Fruit fly (Drosophila melanogaster) whole organism, embryonic: Measurements from ENCODE around the gene GAPcenA.

Experiments used
- Blimp-1 ChIP-seq: fragments of 200-800 bp; sonication (Bioruptor generic); optimal IDR thresholded peaks from 3 replicates; lab custom pipeline; 2018; ENCODE audit warnings: missing biosample characterization, missing genetic modification characterization, mild to moderate bottlenecking, moderate library complexity, missing genetic modification reagents
- BtbVII ChIP-seq: fragments of 200-800 bp; sonication (Bioruptor generic); optimal IDR thresholded peaks from 3 replicates; lab custom pipeline; 2017; ENCODE audit warnings: missing biosample characterization, mild to moderate bottlenecking, missing genetic modification characterization
- CG10565 ChIP-seq: fragments of 200-800 bp; sonication (Bioruptor generic); optimal IDR thresholded peaks from 3 replicates; lab custom pipeline; 2016; ENCODE audit warnings: missing biosample characterization, mild to moderate bottlenecking, missing genetic modification characterization
- CG11247 ChIP-seq: fragments of 200-800 bp; sonication (Bioruptor generic); IDR thresholded peaks from 2 replicates; pipeline ENCODE4 v1.3.6; 2022; ENCODE audit warnings: missing biosample characterization, missing genetic modification characterization
- CG11695 ChIP-seq: fragments of 200-800 bp; sonication (Bioruptor generic); IDR thresholded peaks from 3 replicates; pipeline ENCODE4 v1.3.6; 2022; ENCODE audit warnings: missing biosample characterization, missing genetic modification characterization
- CG12236 ChIP-seq: fragments of 200-800 bp; sonication (Bioruptor generic); optimal IDR thresholded peaks from 2 replicates; lab custom pipeline; 2016; ENCODE audit warnings: missing biosample characterization, missing genetic modification characterization
- CG12299 ChIP-seq: fragments of 200-800 bp; sonication (Bioruptor generic); optimal IDR thresholded peaks from 2 replicates; lab custom pipeline; 2018; ENCODE audit warnings: missing biosample characterization, mild to moderate bottlenecking, missing genetic modification characterization
- CG1647 ChIP-seq: fragments of 200-800 bp; sonication (Bioruptor generic); optimal IDR thresholded peaks from 3 replicates; lab custom pipeline; 2016; ENCODE audit warnings: missing biosample characterization, missing genetic modification characterization
- CG17186 ChIP-seq: fragments of 200-800 bp; sonication (Bioruptor generic); optimal IDR thresholded peaks from 3 replicates; lab custom pipeline; 2017; ENCODE audit warnings: missing biosample characterization, missing genetic modification reagents, missing genetic modification characterization
- CG1792 ChIP-seq: fragments of 200-800 bp; sonication (Bioruptor generic); optimal IDR thresholded peaks from 2 replicates; lab custom pipeline; 2016; ENCODE audit warnings: missing biosample characterization, missing genetic modification characterization
- CG18619 ChIP-seq: fragments of 200-800 bp; sonication (Bioruptor generic); optimal IDR thresholded peaks from 3 replicates; lab custom pipeline; 2017; ENCODE audit warnings: missing biosample characterization, mild to moderate bottlenecking, missing genetic modification characterization
- CG2712 ChIP-seq: fragments of 200-800 bp; optimal IDR thresholded peaks from 3 replicates; lab custom pipeline; 2019; ENCODE audit warnings: missing biosample characterization, mild to moderate bottlenecking, missing genetic modification characterization, moderate library complexity
- CG6254 ChIP-seq: fragments of 200-800 bp; sonication (Bioruptor generic); optimal IDR thresholded peaks from 3 replicates; lab custom pipeline; 2017; ENCODE audit warnings: mild to moderate bottlenecking, missing biosample characterization, missing genetic modification reagents, missing genetic modification characterization
- CG7357 ChIP-seq: fragments of 200-800 bp; sonication (Bioruptor generic); IDR thresholded peaks from 3 replicates; pipeline ENCODE4 v1.3.6; 2022; ENCODE audit warnings: missing biosample characterization, missing genetic modification characterization
- CG7372 ChIP-seq: fragments of 200-800 bp; sonication (Bioruptor generic); IDR thresholded peaks from 2 replicates; pipeline ENCODE4 v1.3.6; 2022; ENCODE audit warnings: missing biosample characterization, missing genetic modification characterization
- CHES-1-like ChIP-seq: fragments of 200-800 bp; sonication (Bioruptor generic); optimal IDR thresholded peaks from 2 replicates; lab custom pipeline; 2016; ENCODE audit warnings: missing biosample characterization, missing genetic modification characterization
- Gsc ChIP-seq: fragments of 200-800 bp; sonication (Bioruptor generic); IDR thresholded peaks from 2 replicates; pipeline ENCODE4 v1.3.6; 2022; ENCODE audit warnings: missing biosample characterization, missing genetic modification characterization
- Hand ChIP-seq: fragments of 200-800 bp; sonication (Bioruptor generic); optimal IDR thresholded peaks from 2 replicates; lab custom pipeline; 2017; ENCODE audit warnings: mild to moderate bottlenecking, missing biosample characterization, missing genetic modification reagents, missing genetic modification characterization
- HmgD ChIP-seq: fragments of 200-800 bp; sonication (Bioruptor generic); optimal IDR thresholded peaks from 3 replicates; lab custom pipeline; 2016; ENCODE audit warnings: missing biosample characterization, missing genetic modification characterization
- Hmx ChIP-seq: fragments of 200-800 bp; sonication (Bioruptor generic); optimal IDR thresholded peaks from 2 replicates; lab custom pipeline; 2016; ENCODE audit warnings: missing biosample characterization, missing genetic modification characterization
- Hr78 ChIP-seq, 2 experiments: fragments of 200-800 bp in 1 of 2; fragments of >200 bp in 1 of 2; sonication (Bioruptor generic) in 1 of 2; optimal IDR thresholded peaks; 2 replicates each; lab custom pipeline; 2017 to 2019; ENCODE audit warnings: missing biosample characterization in 2 of 2, missing genetic modification characterization in 2 of 2, mild to moderate bottlenecking in 1 of 2, moderate library complexity in 1 of 2
- Meics ChIP-seq: fragments of 200-800 bp; sonication (Bioruptor generic); optimal IDR thresholded peaks from 2 replicates; lab custom pipeline; 2017; ENCODE audit warnings: missing biosample characterization, mild to moderate bottlenecking, missing genetic modification characterization
- Nf-YC ChIP-seq: fragments of 200-800 bp; optimal IDR thresholded peaks from 3 replicates; lab custom pipeline; 2019; ENCODE audit warnings: missing biosample characterization, mild to moderate bottlenecking, missing genetic modification characterization, moderate library complexity
- Optix ChIP-seq: fragments of 200-800 bp; sonication (Bioruptor generic); IDR thresholded peaks from 3 replicates; pipeline ENCODE4 v1.3.6; 2022; ENCODE audit warnings: missing biosample characterization, missing genetic modification characterization
- Side ChIP-seq: fragments of 200-800 bp; sonication (Bioruptor generic); optimal IDR thresholded peaks from 2 replicates; lab custom pipeline; 2016; ENCODE audit warnings: missing biosample characterization, missing genetic modification characterization
- Spps ChIP-seq: fragments of 200-800 bp; sonication (Bioruptor generic); optimal IDR thresholded peaks from 2 replicates; lab custom pipeline; 2018; ENCODE audit warnings: missing biosample characterization, mild to moderate bottlenecking, missing genetic modification characterization
- bowl ChIP-seq: fragments of 200-800 bp; sonication (Bioruptor generic); IDR thresholded peaks from 2 replicates; pipeline ENCODE4 v1.3.6; 2022; ENCODE audit warnings: missing biosample characterization, missing genetic modification characterization
- btn ChIP-seq: fragments of 200-800 bp; sonication (Bioruptor generic); optimal IDR thresholded peaks from 2 replicates; lab custom pipeline; 2016; ENCODE audit warnings: missing biosample characterization, missing genetic modification characterization
- chif ChIP-seq, 2 experiments: fragments of 200-800 bp; sonication (Bioruptor generic); optimal IDR thresholded peaks; 3 replicates each; lab custom pipeline; 2016; ENCODE audit warnings: missing biosample characterization in 2 of 2, missing genetic modification characterization in 2 of 2
- chn ChIP-seq: fragments of 200-800 bp; sonication (Bioruptor generic); optimal IDR thresholded peaks from 2 replicates; lab custom pipeline; 2016; ENCODE audit warnings: missing biosample characterization, missing genetic modification characterization
- dm ChIP-seq: fragments of 200-800 bp; sonication (Bioruptor generic); optimal IDR thresholded peaks from 3 replicates; lab custom pipeline; 2016; ENCODE audit warnings: missing biosample characterization, missing genetic modification characterization
- exex ChIP-seq: fragments of 200-800 bp; sonication (Bioruptor generic); optimal IDR thresholded peaks from 4 replicates; lab custom pipeline; 2018; ENCODE audit warnings: missing biosample characterization, mild to moderate bottlenecking, missing genetic modification characterization, moderate library complexity
- fd3F ChIP-seq: fragments of 200-800 bp; sonication (Bioruptor generic); optimal IDR thresholded peaks from 2 replicates; lab custom pipeline; 2018; ENCODE audit warnings: missing biosample characterization, mild to moderate bottlenecking, missing genetic modification characterization, moderate library complexity
- fru ChIP-seq: fragments of >200 bp; optimal IDR thresholded peaks from 2 replicates; lab custom pipeline; 2017
- fu2 ChIP-seq: fragments of 200-800 bp; sonication (Bioruptor generic); optimal IDR thresholded peaks from 2 replicates; lab custom pipeline; 2016; ENCODE audit warnings: missing biosample characterization, missing genetic modification characterization
- gcm ChIP-seq: fragments of 200-800 bp; sonication (Bioruptor generic); optimal IDR thresholded peaks from 2 replicates; lab custom pipeline; 2019; ENCODE audit warnings: missing biosample characterization, mild to moderate bottlenecking, missing genetic modification characterization, moderate library complexity
- gfzf ChIP-seq: fragments of 200-800 bp; sonication (Bioruptor generic); optimal IDR thresholded peaks from 2 replicates; lab custom pipeline; 2016; ENCODE audit warnings: missing biosample characterization, mild to moderate bottlenecking, missing genetic modification characterization, moderate library complexity
- gsb ChIP-seq: fragments of 200-800 bp; sonication (Bioruptor generic); IDR thresholded peaks from 2 replicates; pipeline ENCODE4 v1.3.6; 2022; ENCODE audit warnings: missing biosample characterization, missing genetic modification characterization
- hbn ChIP-seq: fragments of 200-800 bp; sonication (Bioruptor generic); IDR thresholded peaks from 2 replicates; pipeline ENCODE4 v1.3.6; 2022; ENCODE audit warnings: missing biosample characterization, missing genetic modification characterization; ENCODE audit not compliant: partially characterized antibody
- her ChIP-seq: fragments of 200-800 bp; sonication (Bioruptor generic); optimal IDR thresholded peaks from 2 replicates; lab custom pipeline; 2016; ENCODE audit warnings: missing biosample characterization, missing genetic modification characterization
- jumu ChIP-seq: fragments of 200-800 bp; sonication (Bioruptor generic); optimal IDR thresholded peaks from 3 replicates; lab custom pipeline; 2016; ENCODE audit warnings: missing biosample characterization, missing genetic modification characterization
- lilli ChIP-seq: fragments of 200-800 bp; sonication (Bioruptor generic); optimal IDR thresholded peaks from 3 replicates; lab custom pipeline; 2016; ENCODE audit warnings: missing biosample characterization, missing genetic modification characterization
- org-1 ChIP-seq: fragments of 200-800 bp; sonication (Bioruptor generic); optimal IDR thresholded peaks from 2 replicates; lab custom pipeline; 2017; ENCODE audit warnings: missing biosample characterization, missing genetic modification characterization
- p53 ChIP-seq: fragments of 200-800 bp; sonication (Bioruptor generic); optimal IDR thresholded peaks from 2 replicates; lab custom pipeline; 2016; ENCODE audit warnings: missing biosample characterization, missing genetic modification characterization
- pzg ChIP-seq: fragments of 200-800 bp; sonication (Bioruptor generic); optimal IDR thresholded peaks from 3 replicates; lab custom pipeline; 2018; ENCODE audit warnings: missing biosample characterization, mild to moderate bottlenecking, missing genetic modification characterization, moderate library complexity
- sd ChIP-seq: fragments of 200-800 bp; sonication (Bioruptor generic); optimal IDR thresholded peaks from 3 replicates; lab custom pipeline; 2018; ENCODE audit warnings: missing biosample characterization, mild to moderate bottlenecking, missing genetic modification characterization, moderate library complexity
- sens ChIP-seq: fragments of 200-800 bp; sonication (Bioruptor generic); peaks from one replicate; lab custom pipeline; 2016; ENCODE audit warnings: missing biosample characterization, missing genetic modification characterization
- slou ChIP-seq: fragments of 200-800 bp; sonication (Bioruptor generic); optimal IDR thresholded peaks from 3 replicates; lab custom pipeline; 2016; ENCODE audit warnings: missing biosample characterization, missing genetic modification characterization
- sqz ChIP-seq: fragments of 200-800 bp; sonication (Bioruptor generic); optimal IDR thresholded peaks from 3 replicates; lab custom pipeline; 2018; ENCODE audit warnings: missing biosample characterization, mild to moderate bottlenecking, missing genetic modification characterization
- trem ChIP-seq: fragments of 200-800 bp; optimal IDR thresholded peaks from 3 replicates; lab custom pipeline; 2019; ENCODE audit warnings: missing biosample characterization, mild to moderate bottlenecking, missing genetic modification characterization, moderate library complexity
- trh ChIP-seq: fragments of 200-800 bp; sonication (Bioruptor generic); optimal IDR thresholded peaks from 2 replicates; lab custom pipeline; 2016; ENCODE audit warnings: missing biosample characterization, missing genetic modification characterization
- zfh1 ChIP-seq: fragments of 200-800 bp; sonication (Bioruptor generic); IDR thresholded peaks from 3 replicates; pipeline ENCODE4 v1.3.6; 2022; ENCODE audit warnings: missing biosample characterization, missing genetic modification characterization

GAPcenA gene

DNA sequence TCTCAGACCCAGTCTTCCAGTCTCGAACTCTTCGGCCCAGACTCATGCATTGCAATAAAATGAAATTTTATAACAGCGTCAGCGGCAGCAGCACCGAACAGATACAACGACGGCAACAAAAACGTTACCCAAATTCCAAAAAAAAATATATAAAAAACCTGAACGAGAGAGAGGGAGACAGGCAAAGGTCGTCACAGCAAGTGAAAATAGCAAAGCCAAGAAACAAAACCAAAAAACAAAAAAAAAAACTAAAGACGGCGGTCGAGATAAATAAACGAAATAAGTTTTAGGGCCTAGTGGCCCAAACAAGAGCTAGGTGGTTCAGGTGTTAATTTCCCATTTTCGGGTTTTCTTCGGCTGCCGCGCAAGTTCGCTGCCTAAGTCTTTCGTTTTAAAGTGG is 27.7 kb downstream of the GAPcenA start (continued):
- TF ChIP-seq CG1647 (GFP tag; lab: Kevin White, UChicago) (no peak), Hr78 (GFP tag; optimal IDR thresholded peaks at IDR 0.05; lab: Kevin White, UChicago) (peak in 1 of 2 experiments; percentile 47), jumu (no peak), pzg (GFP tag; lab: Kevin White, UChicago) (no peak), CG11247 (0 out of 2 replicates have a peak, but pooled peaks have one; percentile 38), Blimp-1 (peak; percentile 65), bowl (no peak), CG11695 (no peak), hbn (GFP tag; lab: Robert Waterston, UW) (no peak), chn (GFP tag; lab: Kevin White, UChicago) (no peak), sqz (peak; percentile 96), HmgD (no peak), zfh1 (GFP tag; lab: Robert Waterston, UW) (no peak), CG12299 (no peak)
- TF ChIP-seq, all 482 proteins: peak for 10

DNA sequence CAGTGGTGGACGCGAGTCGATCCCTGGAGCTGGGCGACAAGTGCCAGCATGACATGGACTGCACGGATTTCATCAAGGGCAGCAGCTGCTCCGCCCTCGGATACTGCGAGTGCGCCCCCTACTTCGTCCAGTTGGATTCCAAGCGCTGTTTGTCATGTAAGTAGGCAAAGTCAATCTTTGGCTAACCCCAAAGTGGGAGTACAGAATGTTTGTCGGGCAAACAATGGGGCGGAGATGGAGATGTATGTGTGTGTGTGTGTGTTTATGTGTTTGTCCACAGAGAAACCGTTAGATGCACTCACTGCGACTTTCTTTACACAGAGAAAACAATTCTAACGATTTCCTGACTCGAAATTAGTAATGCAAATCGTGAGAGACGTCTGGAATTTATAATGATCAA is 32.8 kb downstream of the GAPcenA start:
- TF ChIP-seq CG10565 (GFP tag; lab: Kevin White, UChicago) (no peak), fru (lab: Kevin White, UChicago) (no peak), sd (no peak), Spps (tag; lab: Kevin White, UChicago) (peak; percentile 1), Hand (no peak), CG17186 (no peak), org-1 (GFP tag; lab: Kevin White, UChicago) (no peak), btn (GFP tag; lab: Kevin White, UChicago) (no peak), CHES-1-like (GFP tag; lab: Kevin White, UChicago) (no peak), chn (GFP tag; lab: Kevin White, UChicago) (no peak), Hr78 (GFP tag; optimal IDR thresholded peaks at IDR 0.05; lab: Kevin White, UChicago) (no peak), gfzf (GFP tag; lab: Kevin White, UChicago) (no peak), exex (tag; lab: Kevin White, UChicago) (no peak), her (GFP tag; lab: Kevin White, UChicago) (no peak), p53 (GFP tag; lab: Kevin White, UChicago) (no peak), Optix (GFP tag; lab: Robert Waterston, UW) (no peak), chif (GFP tag; optimal IDR thresholded peaks at IDR 0.05; lab: Kevin White, UChicago) (no peak), trh (GFP tag; lab: Kevin White, UChicago) (no peak), fd3F (GFP tag; lab: Kevin White, UChicago) (no peak), gcm (GFP tag; lab: Kevin White, UChicago) (no peak), sens (GFP tag; lab: Kevin White, UChicago) (peak; percentile 73), CG7357 (GFP tag; lab: Robert Waterston, UW) (no peak), slou (GFP tag; lab: Kevin White, UChicago) (no peak), CG1792 (GFP tag; lab: Kevin White, UChicago) (no peak), Meics (GFP tag; lab: Kevin White, UChicago) (no peak), gsb (GFP tag; lab: Robert Waterston, UW) (no peak), Hmx (GFP tag; lab: Kevin White, UChicago) (no peak), Side (GFP tag; lab: Kevin White, UChicago) (no peak), CG7372 (GFP tag; lab: Robert Waterston, UW) (no peak), lilli (GFP tag; lab: Kevin White, UChicago) (no peak), fu2 (no peak), trem (no peak), CG18619 (no peak), dm (GFP tag; lab: Kevin White, UChicago) (no peak), BtbVII (GFP tag; lab: Kevin White, UChicago) (no peak), CG2712 (tag; lab: Kevin White, UChicago) (peak; percentile 8), CG12236 (GFP tag; lab: Kevin White, UChicago) (no peak), CG6254 (GFP tag; lab: Kevin White, UChicago) (peak; percentile 29), Nf-YC (no peak), Gsc (GFP tag; lab: Robert Waterston, UW) (no peak)
